Fruit fly (Drosophila melanogaster) whole organism, embryonic: Measurements from ENCODE around the gene Vha16-5.

Experiments
- Abd-B ChIP-seq: fragments of 200-800 bp; sonication (Bioruptor generic); optimal IDR thresholded peaks from 2 replicates; lab custom pipeline; 2018; ENCODE audit warnings: missing biosample characterization, mild to moderate bottlenecking, missing genetic modification characterization, moderate library complexity
- Antp ChIP-seq: fragments of 200-800 bp; sonication (Bioruptor generic); optimal IDR thresholded peaks from 3 replicates; lab custom pipeline; 2016; ENCODE audit warnings: missing biosample characterization, missing genetic modification characterization
- Awh ChIP-seq: fragments of 200-800 bp; sonication (Bioruptor generic); IDR thresholded peaks from 2 replicates; pipeline ENCODE4, ENCODE4 v1.3.6; 2022; ENCODE audit warnings: missing biosample characterization, missing genetic modification characterization
- CG12071 ChIP-seq: fragments of 200-800 bp; sonication (Bioruptor generic); optimal IDR thresholded peaks from 3 replicates; lab custom pipeline; 2018; ENCODE audit warnings: missing biosample characterization, mild to moderate bottlenecking, missing genetic modification characterization
- CG12155 ChIP-seq: fragments of 200-800 bp; sonication (Bioruptor generic); optimal IDR thresholded peaks from 3 replicates; lab custom pipeline; 2016; ENCODE audit warnings: missing biosample characterization, missing genetic modification characterization
- CG12219 ChIP-seq: fragments of 200-800 bp; sonication (Bioruptor generic); optimal IDR thresholded peaks from 3 replicates; lab custom pipeline; 2018; ENCODE audit warnings: missing biosample characterization, mild to moderate bottlenecking, missing genetic modification characterization
- CG1233 ChIP-seq: fragments of 200-800 bp; sonication (Bioruptor generic); optimal IDR thresholded peaks from 4 replicates; lab custom pipeline; 2018; ENCODE audit warnings: missing biosample characterization, mild to moderate bottlenecking, missing genetic modification characterization
- CG12391 ChIP-seq: fragments of 200-800 bp; sonication (Bioruptor generic); optimal IDR thresholded peaks from 3 replicates; lab custom pipeline; 2018; ENCODE audit warnings: missing biosample characterization, mild to moderate bottlenecking, missing genetic modification characterization, moderate library complexity
- CG15269 ChIP-seq: fragments of 200-800 bp; sonication (Bioruptor generic); optimal IDR thresholded peaks from 2 replicates; lab custom pipeline; 2018; ENCODE audit warnings: missing biosample characterization, mild to moderate bottlenecking, missing genetic modification characterization, moderate library complexity
- CG18011 ChIP-seq: fragments of 200-800 bp; sonication (Bioruptor generic); optimal IDR thresholded peaks from 2 replicates; lab custom pipeline; 2017; ENCODE audit warnings: missing biosample characterization, missing genetic modification characterization, mild to moderate bottlenecking, moderate library complexity, missing genotype
- CG18619 ChIP-seq: fragments of 200-800 bp; sonication (Bioruptor generic); optimal IDR thresholded peaks from 3 replicates; lab custom pipeline; 2017; ENCODE audit warnings: missing biosample characterization, mild to moderate bottlenecking, missing genetic modification characterization
- CG2129 ChIP-seq: fragments of 200-800 bp; sonication (Bioruptor generic); IDR thresholded peaks from 2 replicates; pipeline ENCODE4 v1.3.6; 2022; ENCODE audit warnings: missing biosample characterization, missing genetic modification characterization; ENCODE audit not compliant: partially characterized antibody
- CG30020 ChIP-seq: fragments of 200-800 bp; optimal IDR thresholded peaks from 2 replicates; lab custom pipeline; 2019; ENCODE audit warnings: missing biosample characterization, mild to moderate bottlenecking, missing genetic modification characterization, moderate library complexity
- CG30431 ChIP-seq: fragments of 200-800 bp; sonication (Bioruptor generic); optimal IDR thresholded peaks from 2 replicates; lab custom pipeline; 2017; ENCODE audit warnings: missing biosample characterization, missing genetic modification characterization
- CG3065 ChIP-seq: fragments of 200-800 bp; sonication (Bioruptor generic); optimal IDR thresholded peaks from 2 replicates; lab custom pipeline; 2016; ENCODE audit warnings: missing biosample characterization, missing genetic modification characterization
- CG31441 ChIP-seq: fragments of 200-800 bp; sonication (Bioruptor generic); IDR thresholded peaks from 2 replicates; pipeline ENCODE4 v1.3.6; 2022; ENCODE audit warnings: missing biosample characterization, missing genetic modification characterization
- CG32767 ChIP-seq: fragments of 200-800 bp; sonication (Bioruptor generic); IDR thresholded peaks from 2 replicates; pipeline ENCODE4 v1.3.6; 2022; ENCODE audit warnings: missing biosample characterization, missing genetic modification characterization
- CG32772 ChIP-seq: fragments of 200-800 bp; sonication (Bioruptor generic); IDR thresholded peaks from 2 replicates; pipeline ENCODE4 v1.3.6; 2022; ENCODE audit warnings: missing biosample characterization, missing genetic modification characterization
- CG43689 ChIP-seq: fragments of 200-800 bp; sonication (Bioruptor generic); IDR thresholded peaks from 2 replicates; pipeline ENCODE4 v1.3.6; 2022; ENCODE audit warnings: missing biosample characterization, missing genetic modification characterization
- CG4854 ChIP-seq: fragments of 200-800 bp; sonication (Bioruptor generic); optimal IDR thresholded peaks from 2 replicates; lab custom pipeline; 2016; ENCODE audit warnings: missing biosample characterization, missing genetic modification characterization, inconsistent platforms
- CG6683 ChIP-seq: fragments of 200-800 bp; sonication (Bioruptor generic); optimal IDR thresholded peaks from 2 replicates; lab custom pipeline; 2017; ENCODE audit warnings: missing biosample characterization, mild to moderate bottlenecking, missing genetic modification characterization, missing genetic modification reagents
- CG7839 ChIP-seq: fragments of 200-800 bp; sonication (Bioruptor generic); optimal IDR thresholded peaks from 3 replicates; lab custom pipeline; 2018; ENCODE audit warnings: missing biosample characterization, mild to moderate bottlenecking, missing genetic modification characterization, moderate library complexity
- CG7928 ChIP-seq: fragments of 200-800 bp; sonication (Bioruptor generic); optimal IDR thresholded peaks from 2 replicates; lab custom pipeline; 2017; ENCODE audit warnings: missing biosample characterization, mild to moderate bottlenecking, missing genetic modification characterization
- CG8478 ChIP-seq: fragments of >200 bp; optimal IDR thresholded peaks from 2 replicates; lab custom pipeline; 2018
- CG8765 ChIP-seq: fragments of 200-800 bp; sonication (Bioruptor generic); IDR thresholded peaks from 2 replicates; pipeline ENCODE4 v1.3.6; 2022; ENCODE audit warnings: missing biosample characterization, missing genetic modification characterization
- CG9932 ChIP-seq: fragments of 200-800 bp; sonication (Bioruptor generic); IDR thresholded peaks from 2 replicates; pipeline ENCODE4 v1.3.6; 2022; ENCODE audit warnings: missing biosample characterization, missing genetic modification characterization
- CHES-1-like ChIP-seq: fragments of 200-800 bp; sonication (Bioruptor generic); optimal IDR thresholded peaks from 2 replicates; lab custom pipeline; 2016; ENCODE audit warnings: missing biosample characterization, missing genetic modification characterization
- Camta ChIP-seq: fragments of 200-800 bp; sonication (Bioruptor generic); optimal IDR thresholded peaks from 2 replicates; lab custom pipeline; 2016; ENCODE audit warnings: missing biosample characterization, missing genetic modification characterization
- Dad ChIP-seq: fragments of 200-800 bp; sonication (Bioruptor generic); optimal IDR thresholded peaks from 3 replicates; lab custom pipeline; 2016; ENCODE audit warnings: missing biosample characterization, missing genetic modification characterization
- Fer2 ChIP-seq: fragments of 200-800 bp; sonication (Bioruptor generic); optimal IDR thresholded peaks from 2 replicates; lab custom pipeline; 2018; ENCODE audit warnings: missing biosample characterization, mild to moderate bottlenecking, missing genetic modification characterization, moderate library complexity
- HLH4C ChIP-seq: fragments of 200-800 bp; sonication (Bioruptor generic); IDR thresholded peaks from 3 replicates; pipeline ENCODE4 v1.3.6; 2022; ENCODE audit warnings: missing biosample characterization, missing genetic modification characterization; ENCODE audit not compliant: partially characterized antibody
- Max ChIP-seq: fragments of 200-800 bp; sonication (Bioruptor generic); optimal IDR thresholded peaks from 2 replicates; lab custom pipeline; 2016; ENCODE audit warnings: missing biosample characterization, mild to moderate bottlenecking, missing genetic modification characterization
- Xbp1 ChIP-seq: fragments of 200-800 bp; sonication (Bioruptor generic); optimal IDR thresholded peaks from 3 replicates; lab custom pipeline; 2016; ENCODE audit warnings: missing biosample characterization, mild to moderate bottlenecking, missing genetic modification characterization
- ac ChIP-seq: fragments of 200-800 bp; sonication (Bioruptor generic); optimal IDR thresholded peaks from 3 replicates; lab custom pipeline; 2017; ENCODE audit warnings: missing biosample characterization, mild to moderate bottlenecking, missing genetic modification characterization
- cg ChIP-seq: fragments of 200-800 bp; sonication (Bioruptor generic); optimal IDR thresholded peaks from 3 replicates; lab custom pipeline; 2019; ENCODE audit warnings: missing biosample characterization, mild to moderate bottlenecking, missing genetic modification characterization, moderate library complexity
- chn ChIP-seq: fragments of 200-800 bp; sonication (Bioruptor generic); optimal IDR thresholded peaks from 2 replicates; lab custom pipeline; 2016; ENCODE audit warnings: missing biosample characterization, missing genetic modification characterization
- dpn ChIP-seq, 2 experiments: fragments of 200-800 bp; sonication (Bioruptor generic); optimal IDR thresholded peaks; 3 replicates each; lab custom pipeline; 2016; ENCODE audit warnings: missing biosample characterization in 2 of 2, missing genetic modification characterization in 2 of 2
- fu2 ChIP-seq: fragments of 200-800 bp; sonication (Bioruptor generic); optimal IDR thresholded peaks from 2 replicates; lab custom pipeline; 2016; ENCODE audit warnings: missing biosample characterization, missing genetic modification characterization
- grau ChIP-seq: fragments of 200-800 bp; optimal IDR thresholded peaks from 3 replicates; lab custom pipeline; 2019; ENCODE audit warnings: missing biosample characterization, mild to moderate bottlenecking, missing genetic modification characterization, moderate library complexity
- her ChIP-seq: fragments of 200-800 bp; sonication (Bioruptor generic); optimal IDR thresholded peaks from 2 replicates; lab custom pipeline; 2016; ENCODE audit warnings: missing biosample characterization, missing genetic modification characterization
- hkb ChIP-seq, 2 experiments: fragments of 200-800 bp in 1 of 2; fragments of >200 bp in 1 of 2; sonication (Bioruptor generic) in 1 of 2; IDR thresholded peaks in 1 of 2; optimal IDR thresholded peaks in 1 of 2; 2 replicates each; pipeline versions ENCODE4 v1.3.6 to Lab custom; 2017 to 2022; ENCODE audit warnings: missing biosample characterization in 1 of 2, missing genetic modification characterization in 1 of 2
- jigr1 ChIP-seq: fragments of 200-800 bp; sonication (Bioruptor generic); IDR thresholded peaks from 3 replicates; pipeline ENCODE4 v1.3.6; 2022; ENCODE audit warnings: missing biosample characterization, missing genetic modification characterization
- mam ChIP-seq: fragments of 200-800 bp; sonication (Bioruptor generic); optimal IDR thresholded peaks from 3 replicates; lab custom pipeline; 2016; ENCODE audit warnings: missing biosample characterization, missing genetic modification characterization
- mld ChIP-seq: fragments of 200-800 bp; sonication (Bioruptor generic); IDR thresholded peaks from 3 replicates; pipeline ENCODE4 v1.3.6; 2022; ENCODE audit warnings: missing biosample characterization, missing genetic modification characterization; ENCODE audit not compliant: partially characterized antibody
- odd ChIP-seq: fragments of 200-800 bp; sonication (Bioruptor generic); optimal IDR thresholded peaks from 2 replicates; lab custom pipeline; 2017; ENCODE audit warnings: missing biosample characterization, mild to moderate bottlenecking, missing genetic modification characterization
- otp ChIP-seq: fragments of 200-800 bp; sonication (Bioruptor generic); IDR thresholded peaks from 3 replicates; pipeline ENCODE4, ENCODE4 v1.3.6; 2022; ENCODE audit warnings: missing biosample characterization, missing genetic modification characterization
- trh ChIP-seq: fragments of 200-800 bp; sonication (Bioruptor generic); optimal IDR thresholded peaks from 2 replicates; lab custom pipeline; 2016; ENCODE audit warnings: missing biosample characterization, missing genetic modification characterization
- usp ChIP-seq: fragments of >200 bp; optimal IDR thresholded peaks from 2 replicates; lab custom pipeline; 2017; ENCODE audit warnings: missing biosample characterization, missing genetic modification characterization
- vfl ChIP-seq: fragments of 200-800 bp; sonication (Bioruptor generic); optimal IDR thresholded peaks from 2 replicates; lab custom pipeline; 2016; ENCODE audit warnings: missing biosample characterization, missing genetic modification characterization
- wdn ChIP-seq: fragments of 200-800 bp; sonication (Bioruptor generic); IDR thresholded peaks from 2 replicates; pipeline ENCODE4 v1.3.6; 2022; ENCODE audit warnings: missing biosample characterization, missing genetic modification characterization
- zen2 ChIP-seq: fragments of 200-800 bp; sonication (Bioruptor generic); IDR thresholded peaks from 3 replicates; pipeline ENCODE4 v1.3.6; 2022; ENCODE audit warnings: missing biosample characterization, missing genetic modification characterization; ENCODE audit not compliant: partially characterized antibody

The Vha16-5 gene

DNA sequence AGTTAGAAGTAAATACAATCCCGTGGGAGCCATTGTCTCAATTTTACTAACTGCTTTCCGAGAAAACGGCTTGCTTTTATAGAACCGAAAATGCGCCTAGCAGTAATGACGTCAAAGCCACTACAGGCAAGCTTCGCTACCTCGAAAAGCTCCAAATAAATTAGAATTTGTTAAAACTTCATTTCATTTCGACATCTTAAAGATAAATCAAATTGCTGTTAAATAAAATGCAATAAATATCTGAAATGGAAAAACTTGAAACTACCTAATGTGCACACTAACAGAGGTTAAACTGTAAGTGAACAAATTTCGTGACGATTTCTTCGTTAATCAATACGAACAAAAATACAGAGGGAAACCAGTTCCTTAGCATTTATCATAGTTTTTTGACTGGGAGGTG lies 38.9 kb downstream of the Vha16-5 start, which contains the start of gene CG7300 (continued):
- TF ChIP-seq CG9932 (peak; percentile 70), CHES-1-like (GFP tag; lab: Kevin White, UChicago) (no peak), CG12219 (GFP tag; lab: Kevin White, UChicago) (peak; percentile 23), otp (GFP tag; lab: Robert Waterston, UW) (peak; percentile 24; the same call in 1 of the 3 replicates), CG30431 (GFP tag; lab: Kevin White, UChicago) (peak; percentile 9), CG18011 (GFP tag; lab: Kevin White, UChicago) (no peak), CG7839 (tag; lab: Kevin White, UChicago) (peak; percentile 74), CG32772 (GFP tag; lab: Robert Waterston, UW) (peak; percentile 55), CG7928 (peak; percentile 38), CG2129 (no peak), CG43689 (no peak), fu2 (GFP tag; lab: Kevin White, UChicago) (peak; percentile 38), zen2 (GFP tag; lab: Robert Waterston, UW) (no peak), usp (no peak), trh (GFP tag; lab: Kevin White, UChicago) (no peak), Abd-B (GFP tag; lab: Kevin White, UChicago) (peak; percentile 20), wdn (GFP tag; lab: Robert Waterston, UW) (0 out of 2 replicates have a peak, but pooled peaks have one; percentile 43), her (GFP tag; lab: Kevin White, UChicago) (peak; percentile 45), CG12071 (GFP tag; lab: Kevin White, UChicago) (peak; percentile 37), grau (tag; lab: Kevin White, UChicago) (peak; percentile 89), Fer2 (no peak), Antp (GFP tag; lab: Kevin White, UChicago) (no peak), cg (GFP tag; lab: Kevin White, UChicago) (no peak), dpn (GFP tag; optimal IDR thresholded peaks at IDR 0.05; lab: Kevin White, UChicago) (peak; percentile 45 to 52), CG8765 (GFP tag; lab: Robert Waterston, UW) (no peak), chn (peak; percentile 17), Camta (GFP tag; lab: Kevin White, UChicago) (peak; percentile 9), CG31441 (GFP tag; lab: Robert Waterston, UW) (peak; percentile 51), mld (GFP tag; lab: Robert Waterston, UW) (no peak), CG8478 (lab: Kevin White, UChicago) (no peak), CG30020 (no peak), hkb (optimal IDR thresholded peaks at IDR 0.05; lab: Kevin White, UChicago) (no peak), hkb (GFP tag; IDR thresholded peaks at IDR 0.05; lab: Robert Waterston, UW) (peak; percentile 64), mam (GFP tag; lab: Kevin White, UChicago) (peak; percentile 40), vfl (no peak), Dad (peak; percentile 27), CG6683 (GFP tag; lab: Kevin White, UChicago) (no peak), Xbp1 (GFP tag; lab: Kevin White, UChicago) (peak; percentile 56), CG12155 (GFP tag; lab: Kevin White, UChicago) (peak; percentile 53), CG18619 (GFP tag; lab: Kevin White, UChicago) (peak; percentile 23), HLH4C (GFP tag; lab: Robert Waterston, UW) (no peak), jigr1 (GFP tag; lab: Robert Waterston, UW) (no peak), ac (GFP tag; lab: Kevin White, UChicago) (no peak), CG1233 (GFP tag; lab: Kevin White, UChicago) (peak; percentile 52), CG15269 (tag; lab: Kevin White, UChicago) (peak; percentile 64), Awh (GFP tag; lab: Robert Waterston, UW) (peak; percentile 59), odd (GFP tag; lab: Kevin White, UChicago) (no peak), CG12391 (tag; lab: Kevin White, UChicago) (peak; percentile 58), CG3065 (GFP tag; lab: Kevin White, UChicago) (no peak), CG32767 (GFP tag; lab: Robert Waterston, UW) (no peak), CG4854 (GFP tag; lab: Kevin White, UChicago) (peak; percentile 36), Max (GFP tag; lab: Kevin White, UChicago) (peak; percentile 16)
